Worm (Caenorhabditis elegans) whole organism, mixed stage, embryonic: ENCODE results near the gene T02D1.8.

Experiments
- M03D4.4 ChIP-seq: sonication (generic microtip); optimal IDR thresholded peaks from 2 replicates; lab custom pipeline; 2017; ENCODE audit warnings: mild to moderate bottlenecking, missing genetic modification characterization, missing compliant biosample characterization
- bed-3 ChIP-seq: fragments of 200-800 bp; sonication (Bioruptor generic); optimal IDR thresholded peaks from 3 replicates; lab custom pipeline; 2018; ENCODE audit warnings: mild to moderate bottlenecking, missing genetic modification characterization, moderate library complexity, missing compliant biosample characterization
- blmp-1 ChIP-seq: fragments of 150-350 bp; optimal IDR thresholded peaks from 2 replicates; lab custom pipeline; 2014; ENCODE audit warnings: missing biosample characterization, missing genetic modification characterization
- ceh-39 ChIP-seq: fragments of 150-350 bp; optimal IDR thresholded peaks from 2 replicates; lab custom pipeline; 2014; ENCODE audit warnings: missing biosample characterization, missing genetic modification characterization
- ceh-43 ChIP-seq: fragments of 200-800 bp; sonication (Bioruptor generic); optimal IDR thresholded peaks from 2 replicates; lab custom pipeline; 2018; ENCODE audit warnings: mild to moderate bottlenecking, missing genetic modification characterization, moderate library complexity, missing compliant biosample characterization
- ceh-83 ChIP-seq: fragments of 200-800 bp; sonication (Bioruptor generic); optimal IDR thresholded peaks from 2 replicates; lab custom pipeline; 2018; ENCODE audit warnings: mild to moderate bottlenecking, missing genetic modification characterization, missing compliant biosample characterization
- ces-1 ChIP-seq: fragments of 150-350 bp; optimal IDR thresholded peaks from 2 replicates; lab custom pipeline; 2014; ENCODE audit warnings: missing biosample characterization, missing genetic modification reagents, missing genetic modification characterization
- cnd-1 ChIP-seq: fragments of 200-800 bp; sonication (Bioruptor generic); optimal IDR thresholded peaks from 2 replicates; lab custom pipeline; 2018; ENCODE audit warnings: mild to moderate bottlenecking, missing genetic modification characterization, missing compliant biosample characterization
- drap-1 ChIP-seq: fragments of 200-800 bp; sonication (Bioruptor generic); optimal IDR thresholded peaks from 3 replicates; lab custom pipeline; 2018; ENCODE audit warnings: mild to moderate bottlenecking, missing genetic modification characterization, missing compliant biosample characterization
- elt-3 ChIP-seq: fragments of 150-350 bp; optimal IDR thresholded peaks from 2 replicates; lab custom pipeline; 2014; ENCODE audit warnings: missing biosample characterization, missing genetic modification characterization
- flh-1 ChIP-seq: fragments of 200-800 bp; sonication (Bioruptor generic); optimal IDR thresholded peaks from 2 replicates; lab custom pipeline; 2018; ENCODE audit warnings: mild to moderate bottlenecking, missing genetic modification characterization, moderate library complexity, missing compliant biosample characterization
- ham-2 ChIP-seq: fragments of 200-800 bp; sonication (Bioruptor generic); optimal IDR thresholded peaks from 2 replicates; lab custom pipeline; 2018; ENCODE audit warnings: mild to moderate bottlenecking, missing genetic modification characterization, missing compliant biosample characterization
- hlh-1 ChIP-seq: fragments of 150-350 bp; optimal IDR thresholded peaks from 2 replicates; lab custom pipeline; 2014; ENCODE audit warnings: missing biosample characterization, missing genetic modification reagents, missing genetic modification characterization
- lin-32 ChIP-seq: fragments of 200-800 bp; sonication (Bioruptor generic); optimal IDR thresholded peaks from 2 replicates; lab custom pipeline; 2018; ENCODE audit warnings: mild to moderate bottlenecking, missing genetic modification characterization, missing compliant biosample characterization
- lsy-2 ChIP-seq: fragments of 150-350 bp; optimal IDR thresholded peaks from 2 replicates; lab custom pipeline; 2014; ENCODE audit warnings: missing biosample characterization, missing genetic modification characterization
- mab-5 ChIP-seq: fragments of 150-350 bp; optimal IDR thresholded peaks from 2 replicates; lab custom pipeline; 2014; ENCODE audit warnings: missing biosample characterization, missing genetic modification characterization
- mep-1 ChIP-seq: fragments of 150-350 bp; optimal IDR thresholded peaks from 2 replicates; lab custom pipeline; 2017; ENCODE audit warnings: missing biosample characterization, missing genetic modification reagents, missing genetic modification characterization, inconsistent platforms
- mls-2 ChIP-seq: sonication (generic microtip); optimal IDR thresholded peaks from 2 replicates; lab custom pipeline; 2016; ENCODE audit warnings: mild to moderate bottlenecking, missing genetic modification characterization, moderate library complexity, missing compliant biosample characterization
- nhr-12 ChIP-seq: fragments of 150-350 bp; optimal IDR thresholded peaks from 2 replicates; lab custom pipeline; 2014; ENCODE audit warnings: missing biosample characterization, missing genetic modification characterization
- nhr-2 ChIP-seq: fragments of 150-350 bp; optimal IDR thresholded peaks from 2 replicates; lab custom pipeline; 2014; ENCODE audit warnings: missing biosample characterization, missing genetic modification characterization
- nhr-237 ChIP-seq: fragments of 150-350 bp; optimal IDR thresholded peaks from 2 replicates; lab custom pipeline; 2014; ENCODE audit warnings: missing biosample characterization, missing genetic modification characterization
- nhr-28 ChIP-seq: fragments of 150-350 bp; optimal IDR thresholded peaks from 2 replicates; lab custom pipeline; 2014; ENCODE audit warnings: missing biosample characterization, missing genetic modification characterization
- nhr-76 ChIP-seq: sonication (generic microtip); optimal IDR thresholded peaks from 2 replicates; lab custom pipeline; 2017; ENCODE audit warnings: missing biosample characterization, missing genetic modification characterization
- sem-2 ChIP-seq: fragments of 200-800 bp; sonication (Bioruptor generic); optimal IDR thresholded peaks from 2 replicates; lab custom pipeline; 2018; ENCODE audit warnings: mild to moderate bottlenecking, missing genetic modification characterization, missing compliant biosample characterization
- snpc-4 ChIP-seq: fragments of 150-350 bp; optimal IDR thresholded peaks from 2 replicates; lab custom pipeline; 2014; ENCODE audit warnings: missing biosample characterization, missing genetic modification characterization
- sptf-1 ChIP-seq: sonication (generic microtip); optimal IDR thresholded peaks from 2 replicates; lab custom pipeline; 2017; ENCODE audit warnings: mild to moderate bottlenecking, missing genetic modification characterization, moderate library complexity, missing compliant biosample characterization
- tbx-8 ChIP-seq: fragments of 200-800 bp; sonication (Bioruptor generic); optimal IDR thresholded peaks from 2 replicates; lab custom pipeline; 2018; ENCODE audit warnings: mild to moderate bottlenecking, missing genetic modification characterization, moderate library complexity, missing compliant biosample characterization
- unc-120 ChIP-seq: sonication (generic microtip); optimal IDR thresholded peaks from 2 replicates; lab custom pipeline; 2017; ENCODE audit warnings: missing genetic modification characterization, missing compliant biosample characterization; ENCODE audit not compliant: poor library complexity, severe bottlenecking
- unc-39 ChIP-seq: fragments of 150-350 bp; optimal IDR thresholded peaks from 2 replicates; lab custom pipeline; 2014; ENCODE audit warnings: missing biosample characterization, missing genetic modification characterization
- unc-62 ChIP-seq: fragments of 150-350 bp; optimal IDR thresholded peaks from 2 replicates; lab custom pipeline; 2014; ENCODE audit warnings: missing biosample characterization, missing genetic modification reagents, missing genetic modification characterization
- zip-8 ChIP-seq: fragments of 150-350 bp; optimal IDR thresholded peaks from 2 replicates; lab custom pipeline; 2014; ENCODE audit warnings: missing biosample characterization, missing genetic modification characterization
- ztf-11 ChIP-seq: fragments of 150-350 bp; optimal IDR thresholded peaks from 2 replicates; lab custom pipeline; 2014; ENCODE audit warnings: missing biosample characterization, missing genetic modification characterization

T02D1.8 gene

ce11 chrIV:17405530-17405929, 18.2 kb upstream of the T02D1.8 start, which contains the start of gene pmp-4:
Gene pmp-4 (minus strand): TSS chrIV:17405630.
- TF ChIP-seq cnd-1 (tag; lab: Kevin White, UChicago) (no peak), sem-2 (GFP tag; lab: Kevin White, UChicago) (no peak), zip-8 (tag; lab: Kevin White, UChicago) (no peak), hlh-1 (no peak), mab-5 (tag; lab: Kevin White, UChicago) (no peak), unc-62 (GFP tag; lab: Kevin White, UChicago) (no peak), unc-39 (tag; lab: Kevin White, UChicago) (no peak), ceh-83 (GFP tag; lab: Kevin White, UChicago) (no peak), blmp-1 (no peak), flh-1 (GFP tag; lab: Kevin White, UChicago) (no peak), tbx-8 (no peak), elt-3 (tag; lab: Kevin White, UChicago) (no peak), nhr-12 (tag; lab: Kevin White, UChicago) (no peak), snpc-4 (tag; lab: Kevin White, UChicago) (no peak), nhr-28 (tag; lab: Kevin White, UChicago) (no peak), nhr-2 (no peak), ceh-43 (GFP tag; lab: Kevin White, UChicago) (no peak)

- TF ChIP-seq ceh-39 (no peak), bed-3 (no peak), snpc-4 (tag; lab: Kevin White, UChicago) (no peak), ham-2 (GFP tag; lab: Kevin White, UChicago) (no peak), flh-1 (GFP tag; lab: Kevin White, UChicago) (no peak), lsy-2 (tag; lab: Kevin White, UChicago) (no peak), cnd-1 (tag; lab: Kevin White, UChicago) (no peak), tbx-8 (no peak), nhr-76 (no peak), nhr-2 (no peak), nhr-28 (tag; lab: Kevin White, UChicago) (no peak), ces-1 (GFP tag; lab: Kevin White, UChicago) (no peak), sem-2 (GFP tag; lab: Kevin White, UChicago) (no peak), mep-1 (tag; lab: Kevin White, UChicago) (no peak), unc-62 (GFP tag; lab: Kevin White, UChicago) (no peak), mls-2 (no peak)
Measured at ce11 chrIV:17399455-17399854, 12.2 kb upstream of the T02D1.8 start, which contains the start of gene T02D1.4. Gene T02D1.4 (plus strand): TSS chrIV:17399755.

- TF ChIP-seq ham-2 (GFP tag; lab: Kevin White, UChicago) (no peak), sptf-1 (tag; lab: Kevin White, UChicago) (no peak), ceh-83 (GFP tag; lab: Kevin White, UChicago) (no peak), hlh-1 (no peak), nhr-28 (tag; lab: Kevin White, UChicago) (no peak), nhr-2 (no peak)
- TF ChIP-seq, all 35 proteins: peak for 0
Measured at ce11 chrIV:17395910-17396309, 8.6 kb upstream of the T02D1.8 start, which contains the start of gene sru-15. Gene sru-15 (plus strand): TSS chrIV:17396210.

- TF ChIP-seq drap-1 (GFP tag; lab: Kevin White, UChicago): no peak
- no peak for TF ChIP-seq ceh-39
- no peak for TF ChIP-seq M03D4.4 (tag; lab: Kevin White, UChicago)
- TF ChIP-seq zip-8 (tag; lab: Kevin White, UChicago): no peak
- no peak for TF ChIP-seq nhr-237
- TF ChIP-seq lin-32 (GFP tag; lab: Kevin White, UChicago): no peak
- no peak for TF ChIP-seq elt-3 (tag; lab: Kevin White, UChicago)
- no peak for TF ChIP-seq mep-1 (tag; lab: Kevin White, UChicago)
- no peak for TF ChIP-seq ztf-11 (tag; lab: Kevin White, UChicago)
- TF ChIP-seq unc-39 (tag; lab: Kevin White, UChicago): no peak
- TF ChIP-seq cnd-1 (tag; lab: Kevin White, UChicago): no peak
- no peak for TF ChIP-seq nhr-76
- TF ChIP-seq unc-62 (GFP tag; lab: Kevin White, UChicago): no peak
- no peak for TF ChIP-seq unc-120 (tag; lab: Kevin White, UChicago)
- TF ChIP-seq flh-1 (GFP tag; lab: Kevin White, UChicago): no peak
- no peak for TF ChIP-seq ceh-83 (GFP tag; lab: Kevin White, UChicago)
- TF ChIP-seq ces-1 (GFP tag; lab: Kevin White, UChicago): no peak
- no peak for TF ChIP-seq nhr-28 (tag; lab: Kevin White, UChicago)
Measured at ce11 chrIV:17383046-17383445, 4.2 kb downstream of the T02D1.8 start, which contains the start of gene C30H6.12. Gene C30H6.12 (plus strand): TSS chrIV:17383346.
